Worm (Caenorhabditis elegans) whole organism, midembryonic: Measurements from ENCODE around the gene suds-3.

Experiments
- T22C8.4 ChIP-seq: fragments of 200-800 bp; sonication (Bioruptor generic); IDR thresholded peaks from 2 replicates; pipeline ENCODE4 v1.3.6; 2022; ENCODE audit warnings: missing genetic modification characterization, missing compliant biosample characterization
- cog-1 ChIP-seq: sonication (generic microtip); optimal IDR thresholded peaks from 2 replicates; lab custom pipeline; 2016; ENCODE audit warnings: missing genetic modification characterization, missing compliant biosample characterization
- flt-1 ChIP-seq: fragments of 200-800 bp; sonication (Bioruptor generic); IDR thresholded peaks from 2 replicates; pipeline ENCODE4 v1.3.6; 2022; ENCODE audit warnings: missing genetic modification characterization, missing compliant biosample characterization
- klf-2 ChIP-seq: fragments of 200-800 bp; sonication (Bioruptor generic); conservative IDR thresholded peaks from 2 replicates; pipeline ENCODE4 v1.3.6; 2022; ENCODE audit warnings: missing genetic modification reagents, missing genetic modification characterization, missing compliant biosample characterization
- med-1 ChIP-seq: sonication (generic microtip); optimal IDR thresholded peaks from 2 replicates; lab custom pipeline; 2017; ENCODE audit warnings: missing genetic modification characterization, mild to moderate bottlenecking, missing compliant biosample characterization, antibody characterized with exemption, missing genetic modification reagents; ENCODE audit not compliant: insufficient read depth
- ref-1 ChIP-seq: fragments of 200-800 bp; sonication (Bioruptor generic); conservative IDR thresholded peaks from 2 replicates; pipeline ENCODE4 v1.3.6; 2022; ENCODE audit warnings: missing genetic modification reagents, missing genetic modification characterization, missing compliant biosample characterization
- tab-1 ChIP-seq: fragments of 200-800 bp; sonication (Bioruptor generic); IDR thresholded peaks from 2 replicates; pipeline ENCODE4 v1.3.6; 2022; ENCODE audit warnings: missing genetic modification characterization, missing compliant biosample characterization
- ztf-23 ChIP-seq: fragments of 200-800 bp; sonication (Bioruptor generic); IDR thresholded peaks from 2 replicates; pipeline ENCODE4 v1.3.6; 2022; ENCODE audit warnings: missing genetic modification reagents, missing genetic modification characterization, missing compliant biosample characterization
- ztf-29 ChIP-seq: fragments of 200-800 bp; sonication (Bioruptor generic); IDR thresholded peaks from 2 replicates; pipeline ENCODE4 v1.3.6; 2022; ENCODE audit warnings: missing genetic modification reagents, missing genetic modification characterization, missing compliant biosample characterization

ce11 chrV:9965891-9966290 is 35.1 kb downstream of the suds-3 start:
- TF ChIP-seq ref-1 (GFP tag; lab: Robert Waterston, UW) (no peak), cog-1 (tag; lab: Kevin White, UChicago) (no peak), flt-1 (GFP tag; lab: Robert Waterston, UW) (no peak), T22C8.4 (no peak), ztf-23 (no peak), ztf-29 (GFP tag; lab: Robert Waterston, UW) (no peak), med-1 (GFP tag; lab: Kevin White, UChicago) (no peak), tab-1 (GFP tag; lab: Robert Waterston, UW) (no peak), klf-2 (no peak)
